Worm (Caenorhabditis elegans) whole organism, mixed stage, embryonic: ENCODE results near the gene T13F2.6.

Experiments used
- bed-3 ChIP-seq: fragments of 200-800 bp; sonication (Bioruptor generic); optimal IDR thresholded peaks from 3 replicates; lab custom pipeline; 2018; ENCODE audit warnings: mild to moderate bottlenecking, missing genetic modification characterization, moderate library complexity, missing compliant biosample characterization
- ceh-43 ChIP-seq: fragments of 200-800 bp; sonication (Bioruptor generic); optimal IDR thresholded peaks from 2 replicates; lab custom pipeline; 2018; ENCODE audit warnings: mild to moderate bottlenecking, missing genetic modification characterization, moderate library complexity, missing compliant biosample characterization
- ceh-83 ChIP-seq: fragments of 200-800 bp; sonication (Bioruptor generic); optimal IDR thresholded peaks from 2 replicates; lab custom pipeline; 2018; ENCODE audit warnings: mild to moderate bottlenecking, missing genetic modification characterization, missing compliant biosample characterization
- ces-1 ChIP-seq: fragments of 150-350 bp; optimal IDR thresholded peaks from 2 replicates; lab custom pipeline; 2014; ENCODE audit warnings: missing biosample characterization, missing genetic modification reagents, missing genetic modification characterization
- cnd-1 ChIP-seq: fragments of 200-800 bp; sonication (Bioruptor generic); optimal IDR thresholded peaks from 2 replicates; lab custom pipeline; 2018; ENCODE audit warnings: mild to moderate bottlenecking, missing genetic modification characterization, missing compliant biosample characterization
- drap-1 ChIP-seq: fragments of 200-800 bp; sonication (Bioruptor generic); optimal IDR thresholded peaks from 3 replicates; lab custom pipeline; 2018; ENCODE audit warnings: mild to moderate bottlenecking, missing genetic modification characterization, missing compliant biosample characterization
- elt-3 ChIP-seq: fragments of 150-350 bp; optimal IDR thresholded peaks from 2 replicates; lab custom pipeline; 2014; ENCODE audit warnings: missing biosample characterization, missing genetic modification characterization
- flh-1 ChIP-seq: fragments of 200-800 bp; sonication (Bioruptor generic); optimal IDR thresholded peaks from 2 replicates; lab custom pipeline; 2018; ENCODE audit warnings: mild to moderate bottlenecking, missing genetic modification characterization, moderate library complexity, missing compliant biosample characterization
- ham-2 ChIP-seq: fragments of 200-800 bp; sonication (Bioruptor generic); optimal IDR thresholded peaks from 2 replicates; lab custom pipeline; 2018; ENCODE audit warnings: mild to moderate bottlenecking, missing genetic modification characterization, missing compliant biosample characterization
- hlh-1 ChIP-seq: fragments of 150-350 bp; optimal IDR thresholded peaks from 2 replicates; lab custom pipeline; 2014; ENCODE audit warnings: missing biosample characterization, missing genetic modification reagents, missing genetic modification characterization
- lin-13 ChIP-seq: fragments of 150-350 bp; optimal IDR thresholded peaks from 2 replicates; lab custom pipeline; 2014; ENCODE audit warnings: missing biosample characterization, missing genetic modification characterization
- lin-32 ChIP-seq: fragments of 200-800 bp; sonication (Bioruptor generic); optimal IDR thresholded peaks from 2 replicates; lab custom pipeline; 2018; ENCODE audit warnings: mild to moderate bottlenecking, missing genetic modification characterization, missing compliant biosample characterization
- lsy-2 ChIP-seq: fragments of 150-350 bp; optimal IDR thresholded peaks from 2 replicates; lab custom pipeline; 2014; ENCODE audit warnings: missing biosample characterization, missing genetic modification characterization
- mab-5 ChIP-seq: fragments of 150-350 bp; optimal IDR thresholded peaks from 2 replicates; lab custom pipeline; 2014; ENCODE audit warnings: missing biosample characterization, missing genetic modification characterization
- mls-2 ChIP-seq: sonication (generic microtip); optimal IDR thresholded peaks from 2 replicates; lab custom pipeline; 2016; ENCODE audit warnings: mild to moderate bottlenecking, missing genetic modification characterization, moderate library complexity, missing compliant biosample characterization
- nhr-12 ChIP-seq: fragments of 150-350 bp; optimal IDR thresholded peaks from 2 replicates; lab custom pipeline; 2014; ENCODE audit warnings: missing biosample characterization, missing genetic modification characterization
- nhr-2 ChIP-seq: fragments of 150-350 bp; optimal IDR thresholded peaks from 2 replicates; lab custom pipeline; 2014; ENCODE audit warnings: missing biosample characterization, missing genetic modification characterization
- nhr-237 ChIP-seq: fragments of 150-350 bp; optimal IDR thresholded peaks from 2 replicates; lab custom pipeline; 2014; ENCODE audit warnings: missing biosample characterization, missing genetic modification characterization
- nhr-28 ChIP-seq: fragments of 150-350 bp; optimal IDR thresholded peaks from 2 replicates; lab custom pipeline; 2014; ENCODE audit warnings: missing biosample characterization, missing genetic modification characterization
- pha-4 ChIP-seq: fragments of 150-350 bp; optimal IDR thresholded peaks from 2 replicates; lab custom pipeline; 2018; ENCODE audit warnings: missing biosample characterization, missing genetic modification reagents, missing genetic modification characterization
- sem-2 ChIP-seq: fragments of 200-800 bp; sonication (Bioruptor generic); optimal IDR thresholded peaks from 2 replicates; lab custom pipeline; 2018; ENCODE audit warnings: mild to moderate bottlenecking, missing genetic modification characterization, missing compliant biosample characterization
- snpc-4 ChIP-seq: fragments of 150-350 bp; optimal IDR thresholded peaks from 2 replicates; lab custom pipeline; 2014; ENCODE audit warnings: missing biosample characterization, missing genetic modification characterization
- tbx-8 ChIP-seq: fragments of 200-800 bp; sonication (Bioruptor generic); optimal IDR thresholded peaks from 2 replicates; lab custom pipeline; 2018; ENCODE audit warnings: mild to moderate bottlenecking, missing genetic modification characterization, moderate library complexity, missing compliant biosample characterization
- unc-120 ChIP-seq: sonication (generic microtip); optimal IDR thresholded peaks from 2 replicates; lab custom pipeline; 2017; ENCODE audit warnings: missing genetic modification characterization, missing compliant biosample characterization; ENCODE audit not compliant: poor library complexity, severe bottlenecking
- unc-39 ChIP-seq: fragments of 150-350 bp; optimal IDR thresholded peaks from 2 replicates; lab custom pipeline; 2014; ENCODE audit warnings: missing biosample characterization, missing genetic modification characterization
- unc-62 ChIP-seq: fragments of 150-350 bp; optimal IDR thresholded peaks from 2 replicates; lab custom pipeline; 2014; ENCODE audit warnings: missing biosample characterization, missing genetic modification reagents, missing genetic modification characterization
- zip-8 ChIP-seq: fragments of 150-350 bp; optimal IDR thresholded peaks from 2 replicates; lab custom pipeline; 2014; ENCODE audit warnings: missing biosample characterization, missing genetic modification characterization
- ztf-11 ChIP-seq: fragments of 150-350 bp; optimal IDR thresholded peaks from 2 replicates; lab custom pipeline; 2014; ENCODE audit warnings: missing biosample characterization, missing genetic modification characterization

The T13F2.6 gene

ce11 chrIV:9796494-9796893 is 18.4 kb downstream of the T13F2.6 start, which contains the start of gene pis-1:
Gene pis-1, minus strand, starts transcription at chrIV:9796594.
- TF ChIP-seq ces-1 (GFP tag; lab: Kevin White, UChicago): no peak
- TF ChIP-seq snpc-4: no peak
- no peak for TF ChIP-seq nhr-28 (tag; lab: Kevin White, UChicago)
- no peak for TF ChIP-seq mls-2 (tag; lab: Kevin White, UChicago)
- no peak for TF ChIP-seq lin-32 (GFP tag; lab: Kevin White, UChicago)
- no peak for TF ChIP-seq elt-3
- no peak for TF ChIP-seq cnd-1 (tag; lab: Kevin White, UChicago)
- TF ChIP-seq unc-62 (GFP tag; lab: Kevin White, UChicago): no peak

ce11 chrIV:9797304-9798003 is 19.3 kb downstream of the T13F2.6 start, which contains the start of gene T13F2.2:
Gene T13F2.2, minus strand, starts transcription at chrIV:9797354.
- TF ChIP-seq bed-3 (GFP tag; lab: Kevin White, UChicago): no peak
- TF ChIP-seq ces-1 (GFP tag; lab: Kevin White, UChicago): peak; percentile 22

DNA sequence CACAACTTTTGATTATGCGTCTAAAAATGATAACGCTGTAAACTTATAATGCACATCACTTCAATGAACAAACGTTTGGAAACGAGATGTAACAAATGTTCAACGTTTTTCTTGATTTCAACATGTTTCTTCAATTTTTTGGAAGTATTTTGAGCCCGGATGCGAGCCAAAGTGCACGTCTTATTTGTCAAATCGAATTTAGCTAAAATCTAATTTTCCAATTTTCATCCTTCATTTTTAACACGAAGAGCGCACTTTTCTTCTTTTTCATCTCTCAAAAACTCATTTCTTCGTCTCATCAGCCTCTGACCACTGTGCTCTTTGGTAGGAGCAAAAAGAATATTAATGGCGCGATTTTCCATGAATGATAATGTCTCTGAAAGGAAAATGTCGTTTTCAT is 20.2 kb downstream of the T13F2.6 start:
- no peak for TF ChIP-seq nhr-28 (tag; lab: Kevin White, UChicago)
- TF ChIP-seq tbx-8: no peak
- TF ChIP-seq ham-2: no peak
- no peak for TF ChIP-seq lin-32 (GFP tag; lab: Kevin White, UChicago)
- TF ChIP-seq ces-1 (GFP tag; lab: Kevin White, UChicago): peak; percentile 94
- no peak for TF ChIP-seq ztf-11 (tag; lab: Kevin White, UChicago)
- TF ChIP-seq nhr-12 (tag; lab: Kevin White, UChicago): no peak

DNA sequence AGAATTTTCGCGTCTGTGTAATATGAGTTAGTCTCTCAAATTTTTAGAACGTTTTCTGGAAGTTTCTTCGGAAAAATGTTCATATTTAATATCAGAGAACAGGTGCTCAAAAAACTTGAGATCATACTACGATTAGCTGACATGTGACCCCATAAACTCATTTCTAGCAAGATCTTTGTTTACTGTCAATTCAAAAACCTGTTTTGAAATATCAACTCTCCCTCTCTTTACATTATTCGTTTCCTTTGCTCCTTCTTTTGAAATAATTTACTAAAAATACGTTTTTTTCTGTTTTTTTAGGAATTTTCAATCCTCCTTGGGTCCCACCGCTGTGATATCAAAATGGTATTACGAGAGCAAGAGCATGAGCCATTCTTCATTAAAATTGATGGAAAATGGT is 21.0 kb downstream of the T13F2.6 start, which contains the start of gene fat-4:
Gene fat-4 (plus strand): TSS at position 301 of the 400 bp plus-strand sequence.
- TF ChIP-seq pha-4: no peak
- no peak for TF ChIP-seq nhr-2 (tag; lab: Kevin White, UChicago)
- TF ChIP-seq tbx-8: no peak
- TF ChIP-seq ham-2: no peak
- TF ChIP-seq hlh-1 (tag; lab: Kevin White, UChicago): no peak
- TF ChIP-seq ceh-83: no peak
- no peak for TF ChIP-seq unc-39 (tag; lab: Kevin White, UChicago)
- no peak for TF ChIP-seq lin-32 (GFP tag; lab: Kevin White, UChicago)
- no peak for TF ChIP-seq bed-3 (GFP tag; lab: Kevin White, UChicago)
- TF ChIP-seq cnd-1 (tag; lab: Kevin White, UChicago): no peak
- no peak for TF ChIP-seq ceh-43 (GFP tag; lab: Kevin White, UChicago)
- TF ChIP-seq zip-8: no peak
- TF ChIP-seq ces-1 (GFP tag; lab: Kevin White, UChicago): no peak
- TF ChIP-seq sem-2: no peak
- no peak for TF ChIP-seq nhr-237 (tag; lab: Kevin White, UChicago)
- no peak for TF ChIP-seq nhr-12 (tag; lab: Kevin White, UChicago)

ce11 chrIV:9799664-9800063 is 21.5 kb downstream of the T13F2.6 start:
- TF ChIP-seq flh-1 (no peak), nhr-28 (tag; lab: Kevin White, UChicago) (no peak), snpc-4 (no peak), ceh-83 (no peak), unc-39 (tag; lab: Kevin White, UChicago) (no peak), lin-32 (GFP tag; lab: Kevin White, UChicago) (no peak), sem-2 (no peak), drap-1 (GFP tag; lab: Kevin White, UChicago) (no peak), cnd-1 (tag; lab: Kevin White, UChicago) (no peak), zip-8 (no peak), lsy-2 (no peak), pha-4 (no peak), lin-13 (no peak), ham-2 (no peak), mab-5 (tag; lab: Kevin White, UChicago) (no peak), unc-120 (tag; lab: Kevin White, UChicago) (no peak), ceh-43 (GFP tag; lab: Kevin White, UChicago) (no peak)
- TF ChIP-seq, all 35 proteins: peak for 0

- TF ChIP-seq ham-2: no peak
- no peak for TF ChIP-seq lin-13
- no peak for TF ChIP-seq tbx-8
- TF ChIP-seq sem-2: no peak
- TF ChIP-seq bed-3 (GFP tag; lab: Kevin White, UChicago): no peak
- TF ChIP-seq, all 35 proteins: peak for 0
Measured at ce11 chrIV:9801418-9801817, 23.3 kb downstream of the T13F2.6 start.
